Fruit fly (Drosophila melanogaster) whole organism, embryonic: ENCODE measurements around the gene TTLL1A.

Experiments used
- Atf6 ChIP-seq: fragments of 200-800 bp; sonication (Bioruptor generic); IDR thresholded peaks from 2 replicates; pipeline ENCODE4 v1.3.6; 2022; ENCODE audit warnings: missing biosample characterization, missing genetic modification characterization
- BEAF-32 ChIP-seq: fragments of 200-800 bp; sonication (Bioruptor generic); optimal IDR thresholded peaks from 3 replicates; lab custom pipeline; 2017; ENCODE audit warnings: missing biosample characterization, missing genetic modification characterization, mild to moderate bottlenecking, moderate library complexity, missing genetic modification reagents
- Bgb ChIP-seq: fragments of 200-800 bp; sonication (Bioruptor generic); IDR thresholded peaks from 2 replicates; pipeline ENCODE4 v1.3.6; 2022; ENCODE audit warnings: missing biosample characterization, missing genetic modification characterization; ENCODE audit not compliant: partially characterized antibody
- CG10979 ChIP-seq: fragments of 200-800 bp; sonication (Bioruptor generic); optimal IDR thresholded peaks from 2 replicates; lab custom pipeline; 2018; ENCODE audit warnings: missing biosample characterization, mild to moderate bottlenecking, missing genetic modification characterization, moderate library complexity
- CG11560 ChIP-seq: fragments of 200-800 bp; sonication (Bioruptor generic); IDR thresholded peaks from 3 replicates; pipeline ENCODE4 v1.3.6; 2022; ENCODE audit warnings: missing biosample characterization, missing genetic modification characterization
- CG12391 ChIP-seq: fragments of 200-800 bp; sonication (Bioruptor generic); optimal IDR thresholded peaks from 3 replicates; lab custom pipeline; 2018; ENCODE audit warnings: missing biosample characterization, mild to moderate bottlenecking, missing genetic modification characterization, moderate library complexity
- CG12659 ChIP-seq: fragments of 200-800 bp; sonication (Bioruptor generic); optimal IDR thresholded peaks from 3 replicates; lab custom pipeline; 2017; ENCODE audit warnings: mild to moderate bottlenecking, missing biosample characterization, missing genetic modification reagents, missing genetic modification characterization
- CG13624 ChIP-seq: fragments of 200-800 bp; sonication (Bioruptor generic); optimal IDR thresholded peaks from 2 replicates; lab custom pipeline; 2016; ENCODE audit warnings: missing biosample characterization, missing genetic modification characterization
- CG14014 ChIP-seq: fragments of 200-800 bp; sonication (Bioruptor generic); IDR thresholded peaks from 2 replicates; pipeline ENCODE4 v1.3.6; 2022; ENCODE audit warnings: missing biosample characterization, missing genetic modification characterization
- CG14710 ChIP-seq: fragments of 200-800 bp; sonication (Bioruptor generic); optimal IDR thresholded peaks from 3 replicates; lab custom pipeline; 2019; ENCODE audit warnings: missing biosample characterization, mild to moderate bottlenecking, missing genetic modification characterization, moderate library complexity
- CG14860 ChIP-seq: fragments of 200-800 bp; sonication (Bioruptor generic); IDR thresholded peaks from 3 replicates; pipeline ENCODE4 v1.3.6; 2022; ENCODE audit warnings: missing biosample characterization, missing genetic modification characterization; ENCODE audit not compliant: partially characterized antibody
- CG18262 ChIP-seq: fragments of 200-800 bp; optimal IDR thresholded peaks from 3 replicates; lab custom pipeline; 2019; ENCODE audit warnings: missing biosample characterization, mild to moderate bottlenecking, missing genetic modification characterization, moderate library complexity
- CG30020 ChIP-seq: fragments of 200-800 bp; optimal IDR thresholded peaks from 2 replicates; lab custom pipeline; 2019; ENCODE audit warnings: missing biosample characterization, mild to moderate bottlenecking, missing genetic modification characterization, moderate library complexity
- CG31441 ChIP-seq: fragments of 200-800 bp; sonication (Bioruptor generic); IDR thresholded peaks from 2 replicates; pipeline ENCODE4 v1.3.6; 2022; ENCODE audit warnings: missing biosample characterization, missing genetic modification characterization
- CG32767 ChIP-seq: fragments of 200-800 bp; sonication (Bioruptor generic); IDR thresholded peaks from 2 replicates; pipeline ENCODE4 v1.3.6; 2022; ENCODE audit warnings: missing biosample characterization, missing genetic modification characterization
- CG4820 ChIP-seq: fragments of 200-800 bp; sonication (Bioruptor generic); optimal IDR thresholded peaks from 3 replicates; lab custom pipeline; 2016; ENCODE audit warnings: missing biosample characterization, missing genetic modification characterization
- CG5245 ChIP-seq: fragments of 200-800 bp; sonication (Bioruptor generic); optimal IDR thresholded peaks from 3 replicates; lab custom pipeline; 2016; ENCODE audit warnings: missing biosample characterization, missing genetic modification characterization
- CG7786 ChIP-seq: fragments of 200-800 bp; sonication (Bioruptor generic); optimal IDR thresholded peaks from 2 replicates; lab custom pipeline; 2016; ENCODE audit warnings: missing biosample characterization, missing genetic modification characterization
- CG9437 ChIP-seq: fragments of 200-800 bp; sonication (Bioruptor generic); optimal IDR thresholded peaks from 2 replicates; lab custom pipeline; 2018; ENCODE audit warnings: missing biosample characterization, mild to moderate bottlenecking, missing genetic modification characterization
- CHES-1-like ChIP-seq: fragments of 200-800 bp; sonication (Bioruptor generic); optimal IDR thresholded peaks from 2 replicates; lab custom pipeline; 2016; ENCODE audit warnings: missing biosample characterization, missing genetic modification characterization
- D19A ChIP-seq: fragments of 200-800 bp; optimal IDR thresholded peaks from 3 replicates; lab custom pipeline; 2019; ENCODE audit warnings: missing biosample characterization, mild to moderate bottlenecking, missing genetic modification characterization, moderate library complexity
- Dbx ChIP-seq: fragments of 200-800 bp; sonication (Bioruptor generic); IDR thresholded peaks from 3 replicates; pipeline ENCODE4 v1.3.6; 2022; ENCODE audit warnings: missing biosample characterization, missing genetic modification characterization
- Doc3 ChIP-seq: fragments of 200-800 bp; sonication (Bioruptor generic); IDR thresholded peaks from 3 replicates; pipeline ENCODE4 v1.3.6; 2022; ENCODE audit warnings: missing biosample characterization, missing genetic modification characterization; ENCODE audit not compliant: partially characterized antibody
- Drgx ChIP-seq: fragments of 200-800 bp; sonication (Bioruptor generic); IDR thresholded peaks from 2 replicates; pipeline ENCODE4 v1.3.6; 2022; ENCODE audit warnings: missing biosample characterization, missing genetic modification characterization
- Gug ChIP-seq: fragments of 200-800 bp; sonication (Bioruptor generic); IDR thresholded peaks from 4 replicates; pipeline ENCODE4 v1.3.6; 2022; ENCODE audit warnings: missing biosample characterization, missing genetic modification characterization
- H2.0 ChIP-seq: fragments of 200-800 bp; sonication (Bioruptor generic); IDR thresholded peaks from 2 replicates; pipeline ENCODE4 v1.3.6; 2022; ENCODE audit warnings: missing biosample characterization, missing genetic modification characterization
- HLH4C ChIP-seq: fragments of 200-800 bp; sonication (Bioruptor generic); IDR thresholded peaks from 3 replicates; pipeline ENCODE4 v1.3.6; 2022; ENCODE audit warnings: missing biosample characterization, missing genetic modification characterization; ENCODE audit not compliant: partially characterized antibody
- Hr51 ChIP-seq, 2 experiments: fragments of 200-800 bp; sonication (Bioruptor generic); optimal IDR thresholded peaks; 2 replicates in 1 of 2; 3 replicates in 1 of 2; lab custom pipeline; 2016 to 2018; ENCODE audit warnings: missing biosample characterization in 2 of 2, missing genetic modification characterization in 2 of 2, mild to moderate bottlenecking in 1 of 2, moderate library complexity in 1 of 2
- MBD-R2 ChIP-seq: fragments of 200-800 bp; sonication (Bioruptor generic); IDR thresholded peaks from 2 replicates; pipeline ENCODE4 v1.3.6; 2022; ENCODE audit warnings: missing biosample characterization, missing genetic modification characterization
- MESR4 ChIP-seq: fragments of 200-800 bp; sonication (Bioruptor generic); optimal IDR thresholded peaks from 2 replicates; lab custom pipeline; 2018; ENCODE audit warnings: missing biosample characterization, mild to moderate bottlenecking, missing genetic modification characterization, moderate library complexity
- Med ChIP-seq: fragments of 200-800 bp; sonication (Bioruptor generic); peaks from one replicate; lab custom pipeline; 2016; ENCODE audit warnings: missing biosample characterization, missing genetic modification characterization, mild to moderate bottlenecking, inconsistent platforms, moderate library complexity
- Rfx ChIP-seq: fragments of 200-800 bp; sonication (Bioruptor generic); IDR thresholded peaks from 2 replicates; pipeline ENCODE4 v1.3.6; 2022; ENCODE audit warnings: missing biosample characterization, missing genetic modification characterization
- ab ChIP-seq: fragments of 200-800 bp; sonication (Bioruptor generic); optimal IDR thresholded peaks from 2 replicates; lab custom pipeline; 2016; ENCODE audit warnings: missing biosample characterization, missing genetic modification characterization
- amos ChIP-seq: fragments of 200-800 bp; sonication (Bioruptor generic); IDR thresholded peaks from 2 replicates; pipeline ENCODE4 v1.3.6; 2022; ENCODE audit warnings: missing biosample characterization, missing genetic modification characterization; ENCODE audit not compliant: partially characterized antibody
- bbx ChIP-seq: fragments of 200-800 bp; sonication (Bioruptor generic); IDR thresholded peaks from 2 replicates; pipeline ENCODE4 v1.3.6; 2022; ENCODE audit warnings: missing biosample characterization, missing genetic modification characterization; ENCODE audit not compliant: partially characterized antibody
- crp ChIP-seq, 2 experiments: fragments of 200-800 bp; sonication (Bioruptor generic); optimal IDR thresholded peaks; 2 replicates in 1 of 2; 3 replicates in 1 of 2; lab custom pipeline; 2017; ENCODE audit warnings: missing biosample characterization in 2 of 2, missing genetic modification characterization in 2 of 2, mild to moderate bottlenecking in 1 of 2, moderate library complexity in 1 of 2
- fd96Cb ChIP-seq: fragments of 200-800 bp; sonication (Bioruptor generic); optimal IDR thresholded peaks from 2 replicates; lab custom pipeline; 2018; ENCODE audit warnings: missing biosample characterization, mild to moderate bottlenecking, missing genetic modification characterization, moderate library complexity
- hbn ChIP-seq: fragments of 200-800 bp; sonication (Bioruptor generic); IDR thresholded peaks from 2 replicates; pipeline ENCODE4 v1.3.6; 2022; ENCODE audit warnings: missing biosample characterization, missing genetic modification characterization; ENCODE audit not compliant: partially characterized antibody
- ind ChIP-seq: fragments of 200-800 bp; sonication (Bioruptor generic); optimal IDR thresholded peaks from 3 replicates; lab custom pipeline; 2016; ENCODE audit warnings: missing biosample characterization, missing genetic modification characterization
- kay ChIP-seq: fragments of 200-800 bp; sonication (Bioruptor generic); optimal IDR thresholded peaks from 2 replicates; lab custom pipeline; 2016; ENCODE audit warnings: missing biosample characterization, missing genetic modification characterization
- knrl ChIP-seq: fragments of 200-800 bp; sonication (Bioruptor generic); IDR thresholded peaks from 3 replicates; pipeline ENCODE4 v1.3.6; 2022; ENCODE audit warnings: missing biosample characterization, missing genetic modification characterization; ENCODE audit not compliant: partially characterized antibody
- nmo ChIP-seq: fragments of 200-800 bp; sonication (Bioruptor generic); optimal IDR thresholded peaks from 2 replicates; lab custom pipeline; 2018; ENCODE audit warnings: missing biosample characterization, mild to moderate bottlenecking, missing genetic modification characterization, moderate library complexity
- otp ChIP-seq: fragments of 200-800 bp; sonication (Bioruptor generic); IDR thresholded peaks from 3 replicates; pipeline ENCODE4, ENCODE4 v1.3.6; 2022; ENCODE audit warnings: missing biosample characterization, missing genetic modification characterization
- pfk ChIP-seq: fragments of 200-800 bp; sonication (Bioruptor generic); optimal IDR thresholded peaks from 2 replicates; lab custom pipeline; 2018; ENCODE audit warnings: missing biosample characterization, mild to moderate bottlenecking, missing genetic modification characterization, moderate library complexity
- scrt ChIP-seq: fragments of 200-800 bp; sonication (Bioruptor generic); optimal IDR thresholded peaks from 2 replicates; lab custom pipeline; 2018; ENCODE audit warnings: missing biosample characterization, mild to moderate bottlenecking, missing genetic modification characterization, moderate library complexity
- so ChIP-seq: fragments of 200-800 bp; sonication (Bioruptor generic); IDR thresholded peaks from 3 replicates; pipeline ENCODE4 v1.3.6; 2022; ENCODE audit warnings: missing biosample characterization, missing genetic modification characterization
- sr ChIP-seq: fragments of 200-800 bp; sonication (Bioruptor generic); IDR thresholded peaks from 3 replicates; pipeline ENCODE4 v1.3.6; 2022; ENCODE audit warnings: missing biosample characterization, missing genetic modification characterization
- trem ChIP-seq: fragments of 200-800 bp; optimal IDR thresholded peaks from 3 replicates; lab custom pipeline; 2019; ENCODE audit warnings: missing biosample characterization, mild to moderate bottlenecking, missing genetic modification characterization, moderate library complexity
- unc-4 ChIP-seq: fragments of 200-800 bp; sonication (Bioruptor generic); IDR thresholded peaks from 2 replicates; pipeline ENCODE4 v1.3.6; 2022; ENCODE audit warnings: missing biosample characterization, missing genetic modification characterization; ENCODE audit not compliant: partially characterized antibody
- zfh2 ChIP-seq: fragments of 200-800 bp; sonication (Bioruptor generic); optimal IDR thresholded peaks from 2 replicates; lab custom pipeline; 2016; ENCODE audit warnings: missing biosample characterization, missing genetic modification characterization

Gene TTLL1A

DNA sequence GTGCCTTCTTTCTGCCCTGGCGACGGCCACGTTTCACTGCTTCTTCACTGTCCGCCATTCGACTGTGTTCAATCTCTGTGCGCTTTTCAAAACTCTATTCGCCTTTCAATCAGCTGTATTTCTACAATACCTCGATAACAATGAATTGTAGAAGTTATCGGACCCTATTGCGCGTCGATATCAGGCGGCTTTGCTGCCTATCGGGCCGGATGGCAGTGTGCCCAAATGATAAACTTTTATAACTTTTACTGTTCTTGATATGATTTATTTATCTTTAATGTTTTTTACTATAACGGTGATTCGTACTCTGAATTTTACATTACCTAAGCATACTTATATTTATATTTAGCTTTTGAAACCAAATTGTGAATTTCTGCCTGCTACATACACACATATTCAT lies 42.5 kb upstream of the TTLL1A start, which contains the start of gene CG8915 (continued):
- no peak for TF ChIP-seq CG18262 (tag; lab: Kevin White, UChicago)
- TF ChIP-seq MBD-R2 (GFP tag; lab: Robert Waterston, UW): peak; percentile 69
- no peak for TF ChIP-seq CHES-1-like (GFP tag; lab: Kevin White, UChicago)
- no peak for TF ChIP-seq sr (GFP tag; lab: Robert Waterston, UW)
- TF ChIP-seq ab: no peak
- no peak for TF ChIP-seq kay (GFP tag; lab: Kevin White, UChicago)
- peak; percentile 5 for TF ChIP-seq CG12391
- TF ChIP-seq scrt: no peak
- peak; percentile 55 for TF ChIP-seq unc-4
- peak; percentile 45; the same call in 1 of the 3 replicates for TF ChIP-seq Doc3
- no peak for TF ChIP-seq CG32767 (GFP tag; lab: Robert Waterston, UW)
- peak; percentile 67 for TF ChIP-seq Med (GFP tag; lab: Kevin White, UChicago)
- no peak for TF ChIP-seq D19A (tag; lab: Kevin White, UChicago)
- peak; percentile 62 for TF ChIP-seq Bgb (GFP tag; lab: Robert Waterston, UW)
- peak; percentile 33; the same call in 1 of the 3 replicates for TF ChIP-seq knrl (GFP tag; lab: Robert Waterston, UW)
- TF ChIP-seq zfh2 (GFP tag; lab: Kevin White, UChicago): no peak
- TF ChIP-seq pfk (GFP tag; lab: Kevin White, UChicago): no peak
- no peak for TF ChIP-seq fd96Cb (tag; lab: Kevin White, UChicago)
- TF ChIP-seq CG10979: no peak
- no peak for TF ChIP-seq Dbx (GFP tag; lab: Robert Waterston, UW)
- no peak for TF ChIP-seq CG5245 (GFP tag; lab: Kevin White, UChicago)
- no peak for TF ChIP-seq CG14014 (GFP tag; lab: Robert Waterston, UW)
- TF ChIP-seq BEAF-32 (GFP tag; lab: Kevin White, UChicago): peak; percentile 46
- peak; percentile 30 for TF ChIP-seq CG14710 (tag; lab: Kevin White, UChicago)
- TF ChIP-seq CG13624: peak; percentile 9
- TF ChIP-seq CG9437 (GFP tag; lab: Kevin White, UChicago): no peak
- TF ChIP-seq nmo (GFP tag; lab: Kevin White, UChicago): peak; percentile 13
- TF ChIP-seq bbx (GFP tag; lab: Robert Waterston, UW): peak; percentile 79
- peak; percentile 46; the same call in 1 of the 2 replicates for TF ChIP-seq hbn (GFP tag; lab: Robert Waterston, UW)
- TF ChIP-seq trem (tag; lab: Kevin White, UChicago): peak; percentile 22
- TF ChIP-seq Rfx: no peak
- TF ChIP-seq amos: peak; percentile 47; the same call in 1 of the 2 replicates
- no peak for TF ChIP-seq H2.0 (GFP tag; lab: Robert Waterston, UW)
- no peak for TF ChIP-seq CG4820
- TF ChIP-seq crp (GFP tag; optimal IDR thresholded peaks at IDR 0.05; lab: Kevin White, UChicago): peak in 1 of 2 experiments; percentile 80
- peak; percentile 14 for TF ChIP-seq CG30020
- no peak for TF ChIP-seq otp (GFP tag; lab: Robert Waterston, UW)
- TF ChIP-seq ind (GFP tag; lab: Kevin White, UChicago): no peak
- no peak for TF ChIP-seq CG31441
- no peak for TF ChIP-seq Atf6 (GFP tag; lab: Robert Waterston, UW)
- TF ChIP-seq CG12659 (GFP tag; lab: Kevin White, UChicago): peak; percentile 32
- peak; percentile 74 for TF ChIP-seq HLH4C (GFP tag; lab: Robert Waterston, UW)
- TF ChIP-seq CG11560 (tag; lab: Robert Waterston, UW): no peak
- TF ChIP-seq MESR4 (GFP tag; lab: Kevin White, UChicago): peak; percentile 43
- TF ChIP-seq so (GFP tag; lab: Robert Waterston, UW): no peak
- no peak for TF ChIP-seq Hr51 (GFP tag; optimal IDR thresholded peaks at IDR 0.05; lab: Kevin White, UChicago)
- TF ChIP-seq CG7786 (GFP tag; lab: Kevin White, UChicago): no peak
- peak; percentile 45 for TF ChIP-seq CG14860 (GFP tag; lab: Robert Waterston, UW)
- no peak for TF ChIP-seq Gug (GFP tag; lab: Robert Waterston, UW)
- TF ChIP-seq Drgx (GFP tag; lab: Robert Waterston, UW): no peak
